Fruit fly (Drosophila melanogaster): ENCODE results near the gene Mrm2.

The Mrm2 gene

DNA sequence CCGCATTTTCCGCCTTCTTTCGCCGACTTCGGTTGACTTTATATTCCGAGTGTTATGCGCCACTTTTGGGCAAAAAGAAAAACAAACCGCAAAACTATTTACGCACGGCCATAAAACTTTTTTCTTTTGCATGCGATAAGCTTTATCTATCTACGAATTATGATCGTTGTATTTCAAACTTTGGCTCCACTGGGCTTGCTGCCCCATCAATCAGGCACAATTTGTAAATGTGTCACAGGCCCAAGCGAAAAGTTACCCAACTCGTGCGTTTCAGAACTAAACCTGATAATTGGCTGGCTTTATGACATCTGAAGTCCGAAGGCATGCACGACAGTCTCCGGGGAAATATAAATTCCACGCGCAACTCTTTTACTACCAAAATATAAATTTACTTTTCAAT lies 27.4 kb upstream of the Mrm2 start:
- no peak for TF ChIP-seq dmrt93B (GFP tag; optimal IDR thresholded peaks at IDR 0.05)
- no peak for TF ChIP-seq N (GFP tag; optimal IDR thresholded peaks at IDR 0.05)
- no peak for TF ChIP-seq Mio (GFP tag; optimal IDR thresholded peaks at IDR 0.05)
- TF ChIP-seq ey (GFP tag; optimal IDR thresholded peaks at IDR 0.05) = no peak
- no peak for TF ChIP-seq woc (GFP tag; optimal IDR thresholded peaks at IDR 0.05)
- no peak for TF ChIP-seq psq (GFP tag; optimal IDR thresholded peaks at IDR 0.05)
- TF ChIP-seq GATAd (GFP tag; optimal IDR thresholded peaks at IDR 0.05) = no peak
- no peak for TF ChIP-seq Hnf4 (GFP tag; optimal IDR thresholded peaks at IDR 0.05)
- TF ChIP-seq lola (GFP tag; optimal IDR thresholded peaks at IDR 0.05) = no peak
- no peak for TF ChIP-seq Rel (GFP tag; optimal IDR thresholded peaks at IDR 0.05)
- TF ChIP-seq Rel (tag; optimal IDR thresholded peaks at IDR 0.05) = no peak
- TF ChIP-seq jim (GFP tag; optimal IDR thresholded peaks at IDR 0.05) = no peak
- TF ChIP-seq Dfd (GFP tag; optimal IDR thresholded peaks at IDR 0.05) = no peak

DNA sequence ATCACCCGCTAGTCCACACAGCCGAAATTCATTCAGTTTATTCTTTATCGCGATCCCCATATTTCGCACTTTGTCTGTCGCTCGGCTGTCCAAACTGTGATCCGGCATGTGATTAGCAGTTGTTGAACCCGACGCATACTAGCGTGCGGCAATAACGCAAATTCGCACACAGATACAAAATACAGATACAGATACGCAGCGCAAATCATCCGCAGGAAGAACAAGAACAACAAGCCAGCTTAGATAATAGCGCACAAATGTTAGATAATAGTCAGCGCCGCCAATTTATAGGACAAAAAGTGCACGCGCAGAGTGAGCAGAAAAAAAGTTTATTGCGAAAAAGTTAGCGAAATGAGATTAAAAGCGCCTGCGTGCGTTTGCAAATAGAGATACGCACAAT lies 26.4 kb upstream of the Mrm2 start:
- TF ChIP-seq Sp1 (GFP tag; optimal IDR thresholded peaks at IDR 0.05) (no peak), CrebA (GFP tag; optimal IDR thresholded peaks at IDR 0.05; ENCODE audit: borderline replicate concordance) (no peak), Mio (GFP tag; optimal IDR thresholded peaks at IDR 0.05) (no peak), tai (GFP tag; optimal IDR thresholded peaks at IDR 0.05) (no peak), dl (GFP tag; optimal IDR thresholded peaks at IDR 0.05; ENCODE audit: insufficient read depth in 1 of 2, partially characterized antibody in 2 of 2) (no peak), lola (GFP tag; optimal IDR thresholded peaks at IDR 0.05) (no peak), fru (GFP tag; optimal IDR thresholded peaks at IDR 0.05) (no peak), Jra (GFP tag; optimal IDR thresholded peaks at IDR 0.05) (no peak), Rel (GFP tag; optimal IDR thresholded peaks at IDR 0.05) (no peak), Rel (tag; optimal IDR thresholded peaks at IDR 0.05) (no peak), sage (GFP tag; optimal IDR thresholded peaks at IDR 0.05) (no peak), CG9705 (GFP tag; optimal IDR thresholded peaks at IDR 0.05) (no peak), pan (optimal IDR thresholded peaks at IDR 0.05) (no peak)

DNA sequence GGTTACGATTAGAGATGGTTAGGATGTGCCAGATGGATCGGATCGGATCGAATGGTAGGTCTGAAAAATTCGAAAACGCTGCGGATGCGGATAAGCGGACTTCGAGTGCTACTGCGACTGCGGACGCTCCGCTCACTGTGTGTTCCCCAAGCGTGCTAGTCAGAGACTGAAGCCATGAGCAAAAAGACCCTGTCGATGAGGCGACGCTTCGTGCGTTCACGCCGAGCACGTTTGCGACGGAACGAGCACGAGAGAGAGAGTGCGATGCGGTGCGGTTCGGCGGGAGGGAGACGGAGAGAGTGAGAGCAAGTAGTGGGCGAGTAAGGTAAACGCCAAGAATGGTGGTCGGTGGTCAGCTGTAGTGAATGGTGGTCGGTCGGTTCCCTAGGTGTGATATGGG lies 24.7 kb upstream of the Mrm2 start, which contains the start of gene bnl:
Gene bnl (minus strand): TSS at position 131 of the 400 bp plus-strand sequence.
- TF ChIP-seq OdsH (GFP tag; optimal IDR thresholded peaks at IDR 0.05) = no peak
- TF ChIP-seq Hnf4 (GFP tag; optimal IDR thresholded peaks at IDR 0.05) = peak; percentile 13
- peak; percentile 75 to 77 for TF ChIP-seq dl (GFP tag; optimal IDR thresholded peaks at IDR 0.05; ENCODE audit: insufficient read depth in 1 of 2, partially characterized antibody in 2 of 2)
- peak; percentile 49 for TF ChIP-seq h (GFP tag; optimal IDR thresholded peaks at IDR 0.05)
- no peak for TF ChIP-seq Jra (GFP tag; optimal IDR thresholded peaks at IDR 0.05)
- peak; percentile 23 for TF ChIP-seq br (GFP tag; optimal IDR thresholded peaks at IDR 0.05)
- TF ChIP-seq Mio (GFP tag; optimal IDR thresholded peaks at IDR 0.05) = no peak
- no peak for TF ChIP-seq Dfd (GFP tag; optimal IDR thresholded peaks at IDR 0.05)
- TF ChIP-seq jim (GFP tag; optimal IDR thresholded peaks at IDR 0.05) = peak; percentile 66
- no peak for TF ChIP-seq Rel (GFP tag; optimal IDR thresholded peaks at IDR 0.05)
- TF ChIP-seq Rel (tag; optimal IDR thresholded peaks at IDR 0.05) = peak; percentile 56
- TF ChIP-seq Hr83 (GFP tag; optimal IDR thresholded peaks at IDR 0.05; ENCODE audit: poor library complexity, severe bottlenecking) = peak; percentile 79
- TF ChIP-seq Vsx2 (GFP tag; optimal IDR thresholded peaks at IDR 0.05; ENCODE audit: partially characterized antibody) = peak; percentile 14
- TF ChIP-seq Dif (GFP tag; optimal IDR thresholded peaks at IDR 0.05; ENCODE audit: partially characterized antibody) = peak; percentile 84
- TF ChIP-seq N (GFP tag; optimal IDR thresholded peaks at IDR 0.05) = no peak
- no peak for TF ChIP-seq usp (GFP tag; optimal IDR thresholded peaks at IDR 0.05)
- no peak for TF ChIP-seq dmrt93B (GFP tag; optimal IDR thresholded peaks at IDR 0.05)
- no peak for TF ChIP-seq GATAd (GFP tag; optimal IDR thresholded peaks at IDR 0.05)
- no peak for TF ChIP-seq CG9705 (GFP tag; optimal IDR thresholded peaks at IDR 0.05)
- no peak for TF ChIP-seq sv (GFP tag; optimal IDR thresholded peaks at IDR 0.05)
- peak; percentile 33 for TF ChIP-seq rgr (GFP tag; optimal IDR thresholded peaks at IDR 0.05)
- TF ChIP-seq foxo (GFP tag; optimal IDR thresholded peaks at IDR 0.05) = peak in 1 of 2 experiments; percentile 17
- TF ChIP-seq Hr78 (GFP tag; optimal IDR thresholded peaks at IDR 0.05) = no peak
- peak; percentile 5 for TF ChIP-seq fru (GFP tag; optimal IDR thresholded peaks at IDR 0.05)
- TF ChIP-seq psq (GFP tag; optimal IDR thresholded peaks at IDR 0.05) = peak; percentile 7

DNA sequence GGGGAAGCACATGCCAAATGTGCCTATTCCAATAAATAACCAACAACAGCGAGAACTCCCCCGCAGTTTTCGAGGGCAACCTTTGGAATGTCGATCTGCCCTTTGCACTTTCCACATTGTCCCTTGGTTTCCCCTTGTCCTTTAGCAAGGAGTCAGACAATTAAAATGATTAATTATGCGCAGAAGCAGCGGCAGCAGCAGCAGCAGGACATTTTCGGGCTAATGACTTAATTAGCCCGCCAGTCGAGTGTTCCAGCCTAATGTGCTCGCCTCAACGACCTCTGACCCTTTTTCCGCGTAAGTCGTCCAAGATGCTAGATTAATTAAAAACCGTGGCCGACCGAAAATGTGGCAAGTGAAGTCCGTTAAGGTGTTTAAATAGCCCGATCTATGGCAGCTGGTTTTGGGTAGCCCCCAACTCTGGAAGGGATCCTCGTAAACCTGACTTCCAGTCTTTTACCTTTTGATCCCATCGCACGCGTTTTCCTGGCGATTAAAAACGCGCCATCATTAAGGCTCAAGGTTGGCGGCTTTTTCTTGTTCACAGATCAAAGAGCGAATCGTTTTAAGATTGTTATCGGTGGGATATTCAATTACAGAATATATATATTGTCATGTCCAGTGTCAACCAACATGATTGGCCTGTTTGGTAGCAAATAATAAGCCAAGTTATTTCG lies 22.3 kb upstream of the Mrm2 start:
- no peak for TF ChIP-seq HLH106 (tag; optimal IDR thresholded peaks at IDR 0.05)
- TF ChIP-seq Hr78 (GFP tag; optimal IDR thresholded peaks at IDR 0.05) = no peak
- no peak for TF ChIP-seq Hr83 (GFP tag; optimal IDR thresholded peaks at IDR 0.05; ENCODE audit: poor library complexity, severe bottlenecking)
